Worm (Caenorhabditis elegans): Measurements from ENCODE around the gene gon-1.

gon-1 gene

DNA sequence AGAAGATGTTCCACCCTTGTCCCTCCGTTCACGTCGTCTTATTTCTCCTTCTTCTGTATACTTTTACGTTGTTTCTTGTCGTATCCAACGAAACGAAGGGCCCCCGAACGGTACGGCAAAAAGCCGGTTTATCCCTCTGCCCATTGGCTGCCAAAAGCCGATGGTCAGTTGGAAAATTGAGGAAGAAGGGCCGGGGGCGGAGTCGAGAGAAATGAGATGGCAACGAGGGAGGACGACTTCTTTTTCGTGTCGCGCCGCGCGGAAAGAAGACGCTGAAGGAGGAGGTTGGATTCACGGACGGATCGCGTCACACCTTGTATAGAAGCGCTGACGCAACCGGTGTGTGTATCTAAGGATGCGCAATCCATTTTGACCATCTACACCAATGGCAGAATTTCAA is 38.1 kb downstream of the gon-1 start:
- no peak for TF ChIP-seq daf-19 (GFP tag; conservative IDR thresholded peaks at IDR 0.05)
- TF ChIP-seq F49E8.2 (tag; optimal IDR thresholded peaks at IDR 0.05; ENCODE audit: borderline replicate concordance): no peak
- TF ChIP-seq lsy-2 (tag; optimal IDR thresholded peaks at IDR 0.05): no peak
- TF ChIP-seq fkh-10 (GFP tag; optimal IDR thresholded peaks at IDR 0.05): no peak
- no peak for TF ChIP-seq snpc-4 (tag; optimal IDR thresholded peaks at IDR 0.05)
- no peak for TF ChIP-seq vab-7 (GFP tag; IDR thresholded peaks at IDR 0.05)
- no peak for TF ChIP-seq sdz-12 (GFP tag; optimal IDR thresholded peaks at IDR 0.05)
- peak; percentile 18 for TF ChIP-seq hlh-11 (tag; optimal IDR thresholded peaks at IDR 0.05)
- TF ChIP-seq set-16 (GFP tag; IDR thresholded peaks at IDR 0.05): peak; percentile 66; the same call in 1 of the 2 replicates
- 0 out of 2 replicates have a peak, but pooled peaks have one; percentile 10 for TF ChIP-seq egl-43 (GFP tag; IDR thresholded peaks at IDR 0.05)
- TF ChIP-seq madf-9 (GFP tag; conservative IDR thresholded peaks at IDR 0.05): no peak
- no peak for TF ChIP-seq Y5F2A.4 (GFP tag; optimal IDR thresholded peaks at IDR 0.05)
- TF ChIP-seq duxl-1 (tag; optimal IDR thresholded peaks at IDR 0.05; ENCODE audit: poor library complexity): no peak
- TF ChIP-seq unc-62 (GFP tag; optimal IDR thresholded peaks at IDR 0.05 in 1 of 2): peak in 1 of 2 experiments; percentile 46
- no peak for TF ChIP-seq unc-62 (tag; optimal IDR thresholded peaks at IDR 0.05)
- TF ChIP-seq zip-11 (GFP tag; IDR thresholded peaks at IDR 0.05): no peak
- no peak for TF ChIP-seq dpl-1 (GFP tag; optimal IDR thresholded peaks at IDR 0.05)
- TF ChIP-seq ztf-11 (tag; optimal IDR thresholded peaks at IDR 0.05): no peak
- no peak for TF ChIP-seq unc-130 (GFP tag; optimal IDR thresholded peaks at IDR 0.05)
- TF ChIP-seq ztf-7 (tag; optimal IDR thresholded peaks at IDR 0.05): no peak
- no peak for TF ChIP-seq mdt-29 (GFP tag; IDR thresholded peaks at IDR 0.05)
- TF ChIP-seq attf-4 (tag; optimal IDR thresholded peaks at IDR 0.05): no peak
- no peak for TF ChIP-seq Y48G9A.11 (GFP tag; IDR thresholded peaks at IDR 0.05)
- no peak for TF ChIP-seq nhr-76 (tag; optimal IDR thresholded peaks at IDR 0.05)
- TF ChIP-seq aha-1 (tag): peak; percentile 40

DNA sequence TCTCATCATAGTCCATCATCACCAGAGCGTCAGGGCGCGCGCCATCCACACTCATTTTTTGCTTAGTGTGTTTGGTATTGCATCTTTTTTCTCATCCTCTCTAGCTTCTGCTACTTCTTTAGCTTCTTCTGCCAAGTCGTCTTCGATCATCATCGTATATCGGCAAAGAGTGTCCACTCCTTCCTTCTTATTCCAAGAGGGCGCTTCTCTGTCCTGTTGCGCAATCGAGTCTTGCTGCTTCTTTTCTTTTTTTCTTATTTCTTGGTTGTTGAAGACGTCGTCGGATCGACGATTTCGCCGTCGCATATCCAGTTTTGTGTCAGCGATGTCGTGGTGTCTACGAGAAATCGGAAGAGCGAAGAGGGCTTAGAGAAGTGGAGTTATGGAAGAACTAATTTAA is 40.2 kb downstream of the gon-1 start:
- TF ChIP-seq lin-13 (GFP tag; optimal IDR thresholded peaks at IDR 0.05): no peak
- no peak for TF ChIP-seq lin-1 (GFP tag; IDR thresholded peaks at IDR 0.05)
- peak in 1 of 2 experiments; percentile 12 for TF ChIP-seq mdl-1 (tag; optimal IDR thresholded peaks at IDR 0.05)
- no peak for TF ChIP-seq duxl-1 (tag; optimal IDR thresholded peaks at IDR 0.05; ENCODE audit: poor library complexity)
- no peak for TF ChIP-seq nhr-11 (tag; optimal IDR thresholded peaks at IDR 0.05)
- no peak for TF ChIP-seq fkh-10 (GFP tag; optimal IDR thresholded peaks at IDR 0.05)
- no peak for TF ChIP-seq mxl-2 (GFP tag; conservative IDR thresholded peaks at IDR 0.05)
- TF ChIP-seq aha-1 (tag): peak; percentile 21
- no peak for TF ChIP-seq pha-4 (GFP tag; IDR thresholded peaks at IDR 0.05)
- no peak for TF ChIP-seq pha-4 (tag; optimal IDR thresholded peaks at IDR 0.05)
- TF ChIP-seq zfp-3 (GFP tag; conservative IDR thresholded peaks at IDR 0.05): no peak
- TF ChIP-seq mdt-29 (GFP tag; IDR thresholded peaks at IDR 0.05): no peak
- no peak for TF ChIP-seq ceh-20 (GFP tag; IDR thresholded peaks at IDR 0.05)
- TF ChIP-seq madf-9 (GFP tag; conservative IDR thresholded peaks at IDR 0.05): no peak
- no peak for TF ChIP-seq ZK337.2 (GFP tag; IDR thresholded peaks at IDR 0.05)
- TF ChIP-seq F10B5.3 (tag; optimal IDR thresholded peaks at IDR 0.05): no peak
- no peak for TF ChIP-seq arid-1 (GFP tag; conservative IDR thresholded peaks at IDR 0.05)
- TF ChIP-seq T20F7.1 (GFP tag; optimal IDR thresholded peaks at IDR 0.05): no peak
- no peak for TF ChIP-seq madf-5 (GFP tag; IDR thresholded peaks at IDR 0.05)
- peak; percentile 36 for TF ChIP-seq spr-1 (tag; optimal IDR thresholded peaks at IDR 0.05)
- no peak for TF ChIP-seq F44E2.7 (GFP tag; IDR thresholded peaks at IDR 0.05)
- no peak for TF ChIP-seq F26F4.8 (GFP tag; conservative IDR thresholded peaks at IDR 0.05)
- no peak for TF ChIP-seq mes-2 (tag; optimal IDR thresholded peaks at IDR 0.05; ENCODE audit: poor library complexity, severe bottlenecking)
- no peak for TF ChIP-seq egl-43 (GFP tag; IDR thresholded peaks at IDR 0.05)
- TF ChIP-seq nhr-25 (tag; optimal IDR thresholded peaks at IDR 0.05; ENCODE audit: borderline replicate concordance, insufficient read depth): no peak
- TF ChIP-seq dmd-9 (GFP tag; IDR thresholded peaks at IDR 0.05): no peak
- TF ChIP-seq dpl-1 (GFP tag; optimal IDR thresholded peaks at IDR 0.05): no peak
- no peak for TF ChIP-seq rbr-2 (tag; optimal IDR thresholded peaks at IDR 0.05)
- no peak for TF ChIP-seq Y48G9A.11 (GFP tag; IDR thresholded peaks at IDR 0.05)
- TF ChIP-seq daf-16 (GFP tag; optimal IDR thresholded peaks at IDR 0.05): no peak
- no peak for TF ChIP-seq daf-16 (tag; optimal IDR thresholded peaks at IDR 0.05)
- TF ChIP-seq daf-12 (tag; optimal IDR thresholded peaks at IDR 0.05): no peak
- no peak for TF ChIP-seq egl-27 (tag; optimal IDR thresholded peaks at IDR 0.05)
- no peak for TF ChIP-seq nhr-76 (tag; optimal IDR thresholded peaks at IDR 0.05)
